In the genomic region with DNA sequence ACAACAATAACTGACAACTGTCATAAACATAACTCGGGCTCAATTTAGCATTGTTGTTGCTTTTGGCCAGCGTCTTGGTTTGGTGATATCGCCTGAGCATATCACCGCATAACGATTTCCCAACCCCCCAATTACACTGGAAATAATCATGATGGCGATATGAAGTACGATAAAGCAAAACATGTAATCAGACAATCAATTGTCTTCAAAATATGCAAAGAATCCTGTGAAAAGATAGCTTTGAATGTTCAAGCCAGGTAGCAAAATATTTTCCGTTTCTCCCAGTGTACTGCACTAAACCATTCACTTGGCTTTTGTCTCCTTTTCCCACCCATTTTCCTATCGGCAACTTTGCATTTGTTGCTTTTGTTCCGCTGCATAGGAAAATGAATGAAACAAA, we compare ENCODE assay signal across 2 fruit fly cellular contexts.
A peak's percentile ranks its signal among the peaks of the same experiment; 100 is the strongest.
TF ChIP-seq lines count a peak whose summit lies in the region.

No protein-coding gene starts in this region.

TF ChIP-seq in whole organism, embryonic, 481 proteins besides CTCF, POLR2A, EP300 and RAD21 (continued from another document and continues in another):
- TF ChIP-seq Mrtf (GFP tag; IDR thresholded peaks at IDR 0.05; lab: Robert Waterston, UW) (0 out of 3 replicates have a peak, but pooled peaks have one; percentile 11), CG4854 (GFP tag; optimal IDR thresholded peaks at IDR 0.05; lab: Kevin White, UChicago) (peak; percentile 51), Dref (GFP tag; IDR thresholded peaks at IDR 0.05; lab: Robert Waterston, UW) (no peak), CG14965 (GFP tag; optimal IDR thresholded peaks at IDR 0.05; lab: Kevin White, UChicago; ENCODE audit: borderline replicate concordance) (peak; percentile 43), seq (GFP tag; IDR thresholded peaks at IDR 0.05; lab: Robert Waterston, UW) (0 out of 2 replicates have a peak, but pooled peaks have one; percentile 33), CG4360 (GFP tag; IDR thresholded peaks at IDR 0.05; lab: Robert Waterston, UW) (no peak), mld (GFP tag; IDR thresholded peaks at IDR 0.05; lab: Robert Waterston, UW; ENCODE audit: partially characterized antibody) (no peak), chm (GFP tag; IDR thresholded peaks at IDR 0.05; lab: Robert Waterston, UW) (peak; percentile 80; the same call in 1 of the 2 replicates), tll (GFP tag; optimal IDR thresholded peaks at IDR 0.05; lab: Kevin White, UChicago) (no peak), CG11504 (tag; optimal IDR thresholded peaks at IDR 0.05; lab: Kevin White, UChicago) (peak; percentile 89), pan (optimal IDR thresholded peaks at IDR 0.05; lab: Kevin White, UChicago) (no peak), pan (GFP tag; optimal IDR thresholded peaks at IDR 0.05 in 1 of 2, IDR thresholded peaks at IDR 0.05 in 1 of 2) (peak in 1 of 2 experiments; percentile 67), jing (GFP tag; optimal IDR thresholded peaks at IDR 0.05; lab: Kevin White, UChicago) (peak; percentile 17), corto (GFP tag; optimal IDR thresholded peaks at IDR 0.05; lab: Kevin White, UChicago) (no peak), Xrp1 (GFP tag; IDR thresholded peaks at IDR 0.05; lab: Robert Waterston, UW) (peak; percentile 61; the same call in 1 of the 2 replicates), Hr39 (optimal IDR thresholded peaks at IDR 0.05; lab: Kevin White, UChicago) (no peak), repo (GFP tag; optimal IDR thresholded peaks at IDR 0.05; lab: Kevin White, UChicago) (peak; percentile 70), caup (GFP tag; optimal IDR thresholded peaks at IDR 0.05; lab: Kevin White, UChicago; ENCODE audit: severe bottlenecking) (peak; percentile 23), CG32772 (GFP tag; IDR thresholded peaks at IDR 0.05; lab: Robert Waterston, UW) (peak; percentile 75), ewg (GFP tag; optimal IDR thresholded peaks at IDR 0.05; lab: Kevin White, UChicago) (peak; percentile 28), disco-r (GFP tag; optimal IDR thresholded peaks at IDR 0.05; lab: Kevin White, UChicago) (peak; percentile 21), Trl (optimal IDR thresholded peaks at IDR 0.05; lab: Kevin White, UChicago) (no peak), Trl (GFP tag; optimal IDR thresholded peaks at IDR 0.05; lab: Kevin White, UChicago) (peak; percentile 54), emc (GFP tag; optimal IDR thresholded peaks at IDR 0.05; lab: Kevin White, UChicago) (peak; percentile 5), CG14441 (GFP tag; IDR thresholded peaks at IDR 0.05; lab: Robert Waterston, UW) (peak; percentile 69), CG7271 (tag; optimal IDR thresholded peaks at IDR 0.05; lab: Kevin White, UChicago) (no peak), ems (GFP tag; optimal IDR thresholded peaks at IDR 0.05; lab: Kevin White, UChicago) (peak; percentile 70), exex (tag; optimal IDR thresholded peaks at IDR 0.05; lab: Kevin White, UChicago) (peak; percentile 2), CG10267 (tag; optimal IDR thresholded peaks at IDR 0.05; lab: Kevin White, UChicago) (peak; percentile 36), dmrt99B (tag; optimal IDR thresholded peaks at IDR 0.05; lab: Kevin White, UChicago) (peak; percentile 90), salm (tag; optimal IDR thresholded peaks at IDR 0.05; lab: Kevin White, UChicago) (peak; percentile 24), pum (GFP tag; optimal IDR thresholded peaks at IDR 0.05; lab: Kevin White, UChicago) (peak; percentile 44), prd (optimal IDR thresholded peaks at IDR 0.05; lab: Kevin White, UChicago) (no peak), prd (GFP tag; IDR thresholded peaks at IDR 0.05; lab: Robert Waterston, UW) (peak; percentile 74; the same call in 2 of the 3 replicates), mam (GFP tag; optimal IDR thresholded peaks at IDR 0.05; lab: Kevin White, UChicago) (no peak), CG10654 (GFP tag; optimal IDR thresholded peaks at IDR 0.05; lab: Kevin White, UChicago) (peak; percentile 74), Doc3 (GFP tag; IDR thresholded peaks at IDR 0.05; lab: Robert Waterston, UW; ENCODE audit: partially characterized antibody) (no peak), CG2116 (GFP tag; optimal IDR thresholded peaks at IDR 0.05; lab: Kevin White, UChicago) (no peak), trem (tag; optimal IDR thresholded peaks at IDR 0.05; lab: Kevin White, UChicago) (peak; percentile 4), CG11093 (GFP tag; IDR thresholded peaks at IDR 0.05; lab: Robert Waterston, UW) (0 out of 3 replicates have a peak, but pooled peaks have one; percentile 20), cas (GFP tag; IDR thresholded peaks at IDR 0.05; lab: Robert Waterston, UW) (no peak), CG9727 (GFP tag; optimal IDR thresholded peaks at IDR 0.05; lab: Kevin White, UChicago) (peak; percentile 63), CG1792 (GFP tag; optimal IDR thresholded peaks at IDR 0.05; lab: Kevin White, UChicago) (peak; percentile 69), CG12391 (tag; optimal IDR thresholded peaks at IDR 0.05; lab: Kevin White, UChicago) (peak; percentile 8), D19A (tag; optimal IDR thresholded peaks at IDR 0.05; lab: Kevin White, UChicago) (peak; percentile 69), ci (GFP tag; IDR thresholded peaks at IDR 0.05; lab: Robert Waterston, UW) (peak; percentile 70; the same call in 1 of the 3 replicates), sisA (GFP tag; IDR thresholded peaks at IDR 0.05; lab: Robert Waterston, UW) (peak; percentile 84), HLH3B (GFP tag; IDR thresholded peaks at IDR 0.05; lab: Robert Waterston, UW) (peak; percentile 78), her (GFP tag; optimal IDR thresholded peaks at IDR 0.05; lab: Kevin White, UChicago) (peak; percentile 30), CG31388 (GFP tag; optimal IDR thresholded peaks at IDR 0.05; lab: Kevin White, UChicago) (peak; percentile 40), CG10979 (tag; optimal IDR thresholded peaks at IDR 0.05; lab: Kevin White, UChicago) (peak; percentile 71), CG14014 (GFP tag; IDR thresholded peaks at IDR 0.05; lab: Robert Waterston, UW) (no peak), stc (GFP tag; IDR thresholded peaks at IDR 0.05; lab: Robert Waterston, UW) (peak; percentile 74), peb (GFP tag; IDR thresholded peaks at IDR 0.05; lab: Robert Waterston, UW) (peak; percentile 49; the same call in 1 of the 2 replicates), CG10959 (GFP tag; IDR thresholded peaks at IDR 0.05; lab: Robert Waterston, UW) (peak; percentile 64; the same call in 1 of the 2 replicates), Oaz (GFP tag; IDR thresholded peaks at IDR 0.05; lab: Robert Waterston, UW) (0 out of 2 replicates have a peak, but pooled peaks have one; percentile 17), tin (GFP tag; optimal IDR thresholded peaks at IDR 0.05; lab: Kevin White, UChicago) (peak; percentile 87), CG10565 (GFP tag; optimal IDR thresholded peaks at IDR 0.05; lab: Kevin White, UChicago) (peak; percentile 1), btn (GFP tag; optimal IDR thresholded peaks at IDR 0.05; lab: Kevin White, UChicago) (peak; percentile 44), CG18619 (GFP tag; optimal IDR thresholded peaks at IDR 0.05; lab: Kevin White, UChicago) (no peak), CG2202 (tag; optimal IDR thresholded peaks at IDR 0.05; lab: Kevin White, UChicago) (no peak)

TF ChIP-seq in whole organism, prepupa, 60 proteins besides CTCF, POLR2A, EP300 and RAD21 (continued from another document):
- TF ChIP-seq Hr39 (GFP tag; optimal IDR thresholded peaks at IDR 0.05; lab: Kevin White, UChicago): no peak
- TF ChIP-seq CG3032 (tag; optimal IDR thresholded peaks at IDR 0.05; lab: Kevin White, UChicago): no peak
- TF ChIP-seq ss (GFP tag; optimal IDR thresholded peaks at IDR 0.05; lab: Kevin White, UChicago): no peak
- TF ChIP-seq CG8119 (GFP tag; IDR thresholded peaks at IDR 0.05; lab: Robert Waterston, UW): peak; percentile 90
- TF ChIP-seq net (GFP tag; optimal IDR thresholded peaks at IDR 0.05; lab: Kevin White, UChicago): peak; percentile 25
- peak; percentile 92 for TF ChIP-seq eg (GFP tag; IDR thresholded peaks at IDR 0.05; lab: Robert Waterston, UW)
- TF ChIP-seq OdsH (GFP tag; optimal IDR thresholded peaks at IDR 0.05; lab: Kevin White, UChicago): peak; percentile 63
- no peak for TF ChIP-seq svp (GFP tag; lab: Kevin White, UChicago)
- peak; percentile 87 for TF ChIP-seq CG6276 (GFP tag; optimal IDR thresholded peaks at IDR 0.05; lab: Kevin White, UChicago)
- peak; percentile 89 for TF ChIP-seq CG32006 (GFP tag; optimal IDR thresholded peaks at IDR 0.05; lab: Kevin White, UChicago)
- no peak for TF ChIP-seq fd59A (GFP tag; optimal IDR thresholded peaks at IDR 0.05; lab: Kevin White, UChicago)
- peak; percentile 40 for TF ChIP-seq Hr38 (GFP tag; optimal IDR thresholded peaks at IDR 0.05; lab: Kevin White, UChicago)
- no peak for TF ChIP-seq Ets21C (GFP tag; optimal IDR thresholded peaks at IDR 0.05; lab: Kevin White, UChicago)
- no peak for TF ChIP-seq fkh (GFP tag; optimal IDR thresholded peaks at IDR 0.05; lab: Kevin White, UChicago)
- TF ChIP-seq CG11902 (GFP tag; optimal IDR thresholded peaks at IDR 0.05; lab: Kevin White, UChicago): no peak
- peak; percentile 4 for TF ChIP-seq Eip75B (GFP tag; optimal IDR thresholded peaks at IDR 0.05; lab: Kevin White, UChicago)
- peak; percentile 45 for TF ChIP-seq CG6792 (GFP tag; optimal IDR thresholded peaks at IDR 0.05; lab: Kevin White, UChicago)
- TF ChIP-seq achi (GFP tag; optimal IDR thresholded peaks at IDR 0.05; lab: Kevin White, UChicago): peak; percentile 62
- TF ChIP-seq Ets96B (tag; optimal IDR thresholded peaks at IDR 0.05; lab: Kevin White, UChicago): no peak
- TF ChIP-seq Hr4 (GFP tag; optimal IDR thresholded peaks at IDR 0.05; lab: Kevin White, UChicago): peak; percentile 94
- no peak for TF ChIP-seq Blimp-1 (GFP tag; optimal IDR thresholded peaks at IDR 0.05; lab: Kevin White, UChicago)
- TF ChIP-seq CG6854 (GFP tag; optimal IDR thresholded peaks at IDR 0.05; lab: Kevin White, UChicago): no peak
- no peak for TF ChIP-seq spab (GFP tag; optimal IDR thresholded peaks at IDR 0.05; lab: Kevin White, UChicago)
- TF ChIP-seq CG34406 (GFP tag; optimal IDR thresholded peaks at IDR 0.05; lab: Kevin White, UChicago): no peak
- peak; percentile 65; the same call in 1 of the 2 replicates for TF ChIP-seq CG11294 (GFP tag; IDR thresholded peaks at IDR 0.05; lab: Robert Waterston, UW)
- TF ChIP-seq CG1621 (tag; optimal IDR thresholded peaks at IDR 0.05; lab: Kevin White, UChicago): no peak
- TF ChIP-seq vri (GFP tag; optimal IDR thresholded peaks at IDR 0.05; lab: Kevin White, UChicago): no peak
- peak; percentile 89 for TF ChIP-seq CG15336 (GFP tag; IDR thresholded peaks at IDR 0.05; lab: Robert Waterston, UW)
- peak; percentile 77 for TF ChIP-seq Gug (GFP tag; IDR thresholded peaks at IDR 0.05; lab: Robert Waterston, UW)
